Worm (Caenorhabditis elegans): ENCODE data around the gene C28H8.7.
A peak's percentile ranks its signal among the peaks of the same experiment; 100 is the strongest.

Gene C28H8.7

DNA sequence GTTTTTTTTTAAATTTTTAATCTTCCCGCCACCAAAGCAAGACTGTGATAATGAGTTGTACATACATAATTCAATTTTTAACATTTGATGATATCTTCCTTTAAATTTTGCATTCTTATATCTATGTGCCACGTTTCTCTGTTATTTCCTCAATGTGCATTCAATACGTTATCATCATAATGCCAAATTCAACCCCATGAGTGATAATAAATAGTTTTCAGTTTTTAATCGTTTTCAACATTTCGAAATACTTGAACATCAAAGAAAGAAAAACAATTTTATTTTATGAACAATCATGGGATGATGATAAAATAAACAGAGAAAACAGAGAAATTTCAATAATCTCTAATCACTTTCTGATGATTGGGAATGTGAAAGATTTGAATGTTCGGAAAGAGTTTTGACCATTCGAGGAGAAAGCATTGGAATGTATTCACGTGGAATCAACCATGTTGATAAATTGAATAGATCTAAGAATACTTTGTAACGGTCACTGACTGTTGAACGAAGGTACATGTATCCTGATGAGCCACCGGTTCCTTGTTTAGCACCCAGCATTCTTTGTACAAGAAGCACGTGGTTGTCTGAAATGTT, 30.7 kb upstream of the C28H8.7 start (continued):
- TF ChIP-seq mep-1 (tag; optimal IDR thresholded peaks at IDR 0.05) = no peak

DNA sequence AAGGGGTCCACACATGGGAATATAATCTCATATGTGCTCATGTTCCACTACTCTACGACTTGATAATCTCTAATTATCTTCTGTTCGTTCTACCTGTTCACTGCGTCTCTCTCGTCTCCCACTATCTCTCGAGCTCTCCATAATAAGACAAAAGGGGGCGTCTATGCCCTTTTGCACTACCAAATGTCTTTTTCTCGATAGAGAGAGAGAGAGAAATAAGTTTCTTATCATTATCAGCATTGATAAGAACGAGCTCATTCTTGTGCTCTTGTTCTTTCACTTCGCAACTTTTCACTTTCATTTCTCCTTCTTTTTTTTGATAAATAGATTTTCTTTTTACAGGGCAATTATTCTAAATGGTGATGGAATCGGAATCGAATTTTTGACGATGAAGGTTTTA, 29.1 kb upstream of the C28H8.7 start:
- TF ChIP-seq pax-3 (tag; optimal IDR thresholded peaks at IDR 0.05) (no peak), elt-2 (tag; optimal IDR thresholded peaks at IDR 0.05) (peak; percentile 34), efl-1 (optimal IDR thresholded peaks at IDR 0.05) (no peak), efl-1 (GFP tag; optimal IDR thresholded peaks at IDR 0.05 in 1 of 2) (peak in 1 of 2 experiments; percentile 55), lin-35 (GFP tag; optimal IDR thresholded peaks at IDR 0.05) (peak in 1 of 2 experiments; percentile 31)

DNA sequence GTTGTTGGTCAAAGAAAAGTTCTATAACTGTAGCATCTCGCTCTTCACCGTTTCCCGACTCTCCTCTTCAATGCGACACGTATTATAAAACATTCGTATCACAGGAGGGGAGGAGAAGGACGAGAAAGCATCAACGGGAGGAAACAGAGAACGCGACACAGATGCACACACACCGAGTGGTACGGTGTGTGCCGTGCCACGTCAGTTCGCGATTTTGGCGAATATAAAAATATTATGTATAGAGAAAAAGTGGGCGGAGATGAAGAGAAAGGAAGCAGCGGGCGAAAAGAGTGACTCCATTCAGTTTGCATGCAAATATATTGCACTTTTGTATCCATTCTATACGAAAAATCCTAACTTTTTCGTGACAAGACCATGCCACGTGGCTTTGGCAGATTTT, 27.9 kb upstream of the C28H8.7 start:
- peak; percentile 14 for TF ChIP-seq elt-2 (tag; optimal IDR thresholded peaks at IDR 0.05)
- no peak for TF ChIP-seq ceh-8 (GFP tag; optimal IDR thresholded peaks at IDR 0.05)

DNA sequence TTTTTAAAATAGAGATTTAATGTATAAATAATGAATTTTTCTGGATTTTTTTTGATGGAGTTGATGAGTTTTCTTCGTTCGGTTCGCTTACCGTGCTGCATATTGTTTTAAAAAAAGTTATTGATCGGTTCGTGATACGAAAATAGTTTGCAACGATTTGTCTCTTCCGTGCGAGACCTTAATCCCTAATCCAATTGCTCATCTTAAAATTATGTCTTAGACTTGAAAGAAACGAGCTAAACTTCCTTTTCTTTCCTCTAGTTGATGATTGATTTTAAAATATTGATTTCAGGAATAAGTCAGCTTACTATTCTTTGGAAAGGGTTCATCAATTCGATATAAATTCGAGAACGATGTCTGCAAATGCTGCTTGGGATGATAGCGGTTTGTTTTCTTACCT, 21.6 kb upstream of the C28H8.7 start, which contains the start of gene C28H8.3:
Gene C28H8.3 (plus strand): TSS at position 293 of the 400 bp plus-strand sequence.
- no peak for TF ChIP-seq egl-27 (tag; optimal IDR thresholded peaks at IDR 0.05)
- TF ChIP-seq pax-3 (tag; optimal IDR thresholded peaks at IDR 0.05) = no peak
- TF ChIP-seq ets-5 (GFP tag; IDR thresholded peaks at IDR 0.05) = no peak
- TF ChIP-seq ceh-82 (tag; optimal IDR thresholded peaks at IDR 0.05) = no peak
- no peak for TF ChIP-seq lin-35 (GFP tag; optimal IDR thresholded peaks at IDR 0.05)
- no peak for TF ChIP-seq dpl-1 (GFP tag; optimal IDR thresholded peaks at IDR 0.05)
- TF ChIP-seq fkh-4 (tag; optimal IDR thresholded peaks at IDR 0.05; ENCODE audit: borderline replicate concordance) = no peak
- no peak for TF ChIP-seq unc-62 (GFP tag; optimal IDR thresholded peaks at IDR 0.05)
- no peak for TF ChIP-seq tbx-2 (tag; optimal IDR thresholded peaks at IDR 0.05)
- no peak for TF ChIP-seq nhr-11 (tag; optimal IDR thresholded peaks at IDR 0.05)
- no peak for TF ChIP-seq unc-130 (tag; optimal IDR thresholded peaks at IDR 0.05)
- TF ChIP-seq sox-4 (tag; optimal IDR thresholded peaks at IDR 0.05) = no peak
- TF ChIP-seq ama-1 (optimal IDR thresholded peaks at IDR 0.05) = no peak
- TF ChIP-seq irx-1 (tag; optimal IDR thresholded peaks at IDR 0.05) = no peak
- TF ChIP-seq lsy-2 (tag; optimal IDR thresholded peaks at IDR 0.05) = no peak
- no peak for TF ChIP-seq nhr-19 (GFP tag; conservative IDR thresholded peaks at IDR 0.05)
- no peak for TF ChIP-seq nhr-71 (tag; optimal IDR thresholded peaks at IDR 0.05)

DNA sequence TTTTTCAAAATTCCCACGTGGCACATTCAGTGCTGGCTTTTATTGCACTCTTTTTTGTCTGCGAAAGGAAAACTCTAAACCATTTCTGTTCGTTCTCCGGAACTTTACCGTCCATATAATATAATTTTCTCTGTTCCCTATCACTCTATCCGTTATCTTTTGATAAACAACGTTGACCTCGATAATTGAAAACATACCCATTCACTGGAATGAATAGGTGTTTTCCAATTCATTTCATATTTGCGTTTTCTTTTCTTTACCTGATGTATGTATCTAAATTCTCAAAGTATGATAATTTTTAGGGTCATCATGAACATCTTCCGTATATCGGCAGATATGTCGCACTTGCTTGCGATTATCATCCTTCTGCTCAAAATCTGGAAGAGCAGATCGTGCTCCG, 20.0 kb upstream of the C28H8.7 start, which contains the start of gene erd-2.2:
Gene erd-2.2 (plus strand): TSS at position 301 of the 400 bp plus-strand sequence.
- TF ChIP-seq sup-37 (GFP tag; optimal IDR thresholded peaks at IDR 0.05) = no peak
- TF ChIP-seq blmp-1 (tag; optimal IDR thresholded peaks at IDR 0.05) = peak; percentile 30
- TF ChIP-seq unc-30 (tag; optimal IDR thresholded peaks at IDR 0.05) = no peak
- peak; percentile 43 for TF ChIP-seq nhr-85 (tag)
- TF ChIP-seq fkh-4 (tag; optimal IDR thresholded peaks at IDR 0.05; ENCODE audit: borderline replicate concordance) = no peak
- no peak for TF ChIP-seq ceh-63 (GFP tag; optimal IDR thresholded peaks at IDR 0.05)
- TF ChIP-seq efl-1 (optimal IDR thresholded peaks at IDR 0.05) = no peak
- TF ChIP-seq efl-1 (GFP tag; optimal IDR thresholded peaks at IDR 0.05 in 1 of 2) = peak in 1 of 2 experiments; percentile 31

ce11 chrIII:5906059-5906458, 19.3 kb upstream of the C28H8.7 start, which contains the start of gene dpff-1:
Gene dpff-1, minus strand, starts transcription at chrIII:5906346.
- TF ChIP-seq sup-37 (GFP tag; optimal IDR thresholded peaks at IDR 0.05) (no peak), egl-13 (tag; optimal IDR thresholded peaks at IDR 0.05) (no peak), pqm-1 (tag; optimal IDR thresholded peaks at IDR 0.05) (no peak), unc-86 (tag; optimal IDR thresholded peaks at IDR 0.05) (no peak), lin-39 (tag; optimal IDR thresholded peaks at IDR 0.05) (no peak), unc-130 (tag; optimal IDR thresholded peaks at IDR 0.05) (peak; percentile 11), snu-23 (GFP tag; optimal IDR thresholded peaks at IDR 0.05) (peak; percentile 35), lsy-2 (tag; optimal IDR thresholded peaks at IDR 0.05) (peak; percentile 22 to 42), F16B12.6 (tag; optimal IDR thresholded peaks at IDR 0.05) (peak; percentile 89), lin-35 (GFP tag; optimal IDR thresholded peaks at IDR 0.05) (peak; percentile 36 to 54), irx-1 (tag; optimal IDR thresholded peaks at IDR 0.05) (no peak), fkh-8 (tag; optimal IDR thresholded peaks at IDR 0.05) (no peak), fkh-4 (tag; optimal IDR thresholded peaks at IDR 0.05; ENCODE audit: borderline replicate concordance) (no peak), nhr-84 (tag; optimal IDR thresholded peaks at IDR 0.05) (no peak), rnt-1 (tag; optimal IDR thresholded peaks at IDR 0.05) (peak; percentile 50), efl-1 (optimal IDR thresholded peaks at IDR 0.05) (peak; percentile 42 to 47), efl-1 (GFP tag; optimal IDR thresholded peaks at IDR 0.05 in 1 of 2) (peak; percentile 31 to 93), nhr-71 (tag; optimal IDR thresholded peaks at IDR 0.05) (peak; percentile 38), dpl-1 (GFP tag; optimal IDR thresholded peaks at IDR 0.05) (peak; percentile 25 to 52 (median 37)), nhr-77 (tag; optimal IDR thresholded peaks at IDR 0.05) (no peak), nhr-47 (tag; optimal IDR thresholded peaks at IDR 0.05) (peak; percentile 7), lin-14 (GFP tag; optimal IDR thresholded peaks at IDR 0.05) (peak; percentile 43)
